Worm (Caenorhabditis elegans) whole organism, L2 larva: Measurements from ENCODE around the gene F58B4.7.

Source experiments
- C34F6.9 ChIP-seq: fragments of 150-350 bp; optimal IDR thresholded peaks from 2 replicates; lab custom pipeline; 2014; ENCODE audit warnings: missing biosample characterization, missing genetic modification characterization
- F13H6.1 ChIP-seq: sonication (generic microtip); optimal IDR thresholded peaks from 2 replicates; lab custom pipeline; 2016; ENCODE audit warnings: missing genetic modification characterization, missing compliant biosample characterization
- R02D3.7 ChIP-seq: fragments of 150-350 bp; optimal IDR thresholded peaks from 2 replicates; lab custom pipeline; 2014; ENCODE audit warnings: missing biosample characterization, missing genetic modification characterization
- ZK546.5 ChIP-seq: sonication (generic microtip); optimal IDR thresholded peaks from 2 replicates; lab custom pipeline; 2017; ENCODE audit warnings: missing biosample characterization, missing genetic modification characterization
- alr-1 ChIP-seq: fragments of 150-350 bp; optimal IDR thresholded peaks from 2 replicates; lab custom pipeline; 2014; ENCODE audit warnings: missing biosample characterization, missing genetic modification characterization
- aly-2 ChIP-seq: fragments of 150-350 bp; optimal IDR thresholded peaks from 2 replicates; lab custom pipeline; 2014; ENCODE audit warnings: missing biosample characterization, missing genetic modification characterization
- ama-1 ChIP-seq: fragments of 150-350 bp; optimal IDR thresholded peaks from 2 replicates; lab custom pipeline; 2018; ENCODE audit warnings: inconsistent platforms
- blmp-1 ChIP-seq: sonication (generic microtip); optimal IDR thresholded peaks from 2 replicates; lab custom pipeline; 2017; ENCODE audit warnings: missing genetic modification characterization, mild to moderate bottlenecking, missing compliant biosample characterization, antibody characterized with exemption, moderate library complexity; ENCODE audit not compliant: insufficient read depth
- ceh-16 ChIP-seq: fragments of 150-350 bp; optimal IDR thresholded peaks from 2 replicates; lab custom pipeline; 2014; ENCODE audit warnings: missing biosample characterization, missing genetic modification characterization
- ceh-82 ChIP-seq: fragments of 150-350 bp; optimal IDR thresholded peaks from 2 replicates; lab custom pipeline; 2014; ENCODE audit warnings: missing biosample characterization, missing genetic modification characterization
- crh-2 ChIP-seq: sonication (generic microtip); optimal IDR thresholded peaks from 2 replicates; lab custom pipeline; 2017; ENCODE audit warnings: missing biosample characterization, missing genetic modification characterization
- egl-27 ChIP-seq: sonication (generic microtip); optimal IDR thresholded peaks from 3 replicates; lab custom pipeline; 2017; ENCODE audit warnings: missing biosample characterization, missing genetic modification reagents, missing genetic modification characterization
- elt-3 ChIP-seq: sonication (generic microtip); optimal IDR thresholded peaks from 2 replicates; lab custom pipeline; 2017; ENCODE audit warnings: missing biosample characterization, missing genetic modification characterization
- fos-1 ChIP-seq: fragments of 150-350 bp; optimal IDR thresholded peaks from 2 replicates; lab custom pipeline; 2014; ENCODE audit warnings: missing biosample characterization, missing genetic modification characterization
- gmeb-1 ChIP-seq: fragments of 150-350 bp; optimal IDR thresholded peaks from 2 replicates; lab custom pipeline; 2014; ENCODE audit warnings: missing biosample characterization, missing genetic modification characterization
- lin-11 ChIP-seq: fragments of 150-350 bp; sonication (generic microtip); optimal IDR thresholded peaks from 2 replicates; lab custom pipeline; 2014; ENCODE audit warnings: missing biosample characterization, missing genetic modification characterization, inconsistent platforms, mixed read lengths
- lin-13 ChIP-seq: fragments of 150-350 bp; optimal IDR thresholded peaks from 2 replicates; lab custom pipeline; 2014; ENCODE audit warnings: missing biosample characterization, missing genetic modification reagents, missing genetic modification characterization
- lin-39 ChIP-seq: fragments of 150-350 bp; optimal IDR thresholded peaks from 2 replicates; lab custom pipeline; 2014; ENCODE audit warnings: missing biosample characterization, missing genetic modification reagents, missing genetic modification characterization
- lsy-2 ChIP-seq, 2 experiments: fragments of 150-350 bp in 1 of 2; sonication (generic microtip) in 1 of 2; optimal IDR thresholded peaks; 2 replicates each; lab custom pipeline; 2014 to 2017; ENCODE audit warnings: missing biosample characterization in 2 of 2, missing genetic modification characterization in 2 of 2
- mab-5 ChIP-seq: fragments of 150-350 bp; optimal IDR thresholded peaks from 2 replicates; lab custom pipeline; 2014; ENCODE audit warnings: missing biosample characterization, missing genetic modification characterization
- mbf-1 ChIP-seq: sonication (generic microtip); optimal IDR thresholded peaks from 2 replicates; lab custom pipeline; 2017; ENCODE audit warnings: missing biosample characterization, missing genetic modification characterization
- mdl-1 ChIP-seq, 2 experiments: fragments of 150-350 bp in 1 of 2; sonication (generic microtip) in 1 of 2; optimal IDR thresholded peaks; 2 replicates each; lab custom pipeline; 2017; ENCODE audit warnings: missing biosample characterization in 2 of 2, missing genetic modification characterization in 2 of 2
- nhr-11 ChIP-seq: fragments of 150-350 bp; optimal IDR thresholded peaks from 2 replicates; lab custom pipeline; 2014; ENCODE audit warnings: missing biosample characterization, missing genetic modification characterization
- nhr-129 ChIP-seq: fragments of 150-350 bp; optimal IDR thresholded peaks from 2 replicates; lab custom pipeline; 2014; ENCODE audit warnings: missing biosample characterization, missing genetic modification characterization
- nhr-21 ChIP-seq: fragments of 150-350 bp; optimal IDR thresholded peaks from 2 replicates; lab custom pipeline; 2014; ENCODE audit warnings: missing biosample characterization, missing genetic modification characterization
- nhr-23 ChIP-seq: fragments of 150-350 bp; optimal IDR thresholded peaks from 2 replicates; lab custom pipeline; 2014; ENCODE audit warnings: missing biosample characterization, missing genetic modification reagents, missing genetic modification characterization
- nhr-25 ChIP-seq: fragments of 150-350 bp; sonication (generic microtip); optimal IDR thresholded peaks from 3 replicates; lab custom pipeline; 2014; ENCODE audit warnings: missing biosample characterization, missing genetic modification characterization
- sem-4 ChIP-seq: fragments of 150-350 bp; optimal IDR thresholded peaks from 2 replicates; lab custom pipeline; 2014; ENCODE audit warnings: missing biosample characterization, missing genetic modification reagents, missing genetic modification characterization
- skn-1 ChIP-seq: sonication (generic microtip); optimal IDR thresholded peaks from 2 replicates; lab custom pipeline; 2017; ENCODE audit warnings: missing biosample characterization, missing genetic modification characterization
- sma-3 ChIP-seq: sonication (generic microtip); optimal IDR thresholded peaks from 2 replicates; lab custom pipeline; 2016; ENCODE audit warnings: missing genetic modification reagents, missing genetic modification characterization, missing compliant biosample characterization
- sma-9 ChIP-seq, 2 experiments: fragments of 150-350 bp in 1 of 2; sonication (generic microtip) in 1 of 2; optimal IDR thresholded peaks; 2 replicates each; lab custom pipeline; 2014 to 2016; ENCODE audit warnings: missing genetic modification characterization in 2 of 2, mild to moderate bottlenecking in 1 of 2, missing biosample characterization in 1 of 2, missing compliant biosample characterization in 1 of 2, missing genetic modification reagents in 1 of 2, moderate library complexity in 1 of 2
- unc-39 ChIP-seq: fragments of 150-350 bp; optimal IDR thresholded peaks from 2 replicates; lab custom pipeline; 2014; ENCODE audit warnings: missing biosample characterization, missing genetic modification characterization
- unc-62 ChIP-seq: fragments of 150-350 bp; optimal IDR thresholded peaks from 2 replicates; lab custom pipeline; 2014; ENCODE audit warnings: missing biosample characterization, missing genetic modification reagents, missing genetic modification characterization
- zag-1 ChIP-seq: fragments of 150-350 bp; optimal IDR thresholded peaks from 2 replicates; lab custom pipeline; 2014; ENCODE audit warnings: missing biosample characterization, missing genetic modification characterization
- ztf-1 ChIP-seq: fragments of 200-800 bp; sonication (Bioruptor generic); conservative IDR thresholded peaks from 2 replicates; pipeline ENCODE4 v1.3.6; 2022; ENCODE audit warnings: missing genetic modification characterization, missing compliant biosample characterization
- ztf-11 ChIP-seq: sonication (generic microtip); optimal IDR thresholded peaks from 2 replicates; lab custom pipeline; 2017; ENCODE audit warnings: missing biosample characterization, missing genetic modification characterization
- ztf-4 ChIP-seq: fragments of 150-350 bp; optimal IDR thresholded peaks from 2 replicates; lab custom pipeline; 2014; ENCODE audit warnings: missing biosample characterization, missing genetic modification characterization

The F58B4.7 gene

DNA sequence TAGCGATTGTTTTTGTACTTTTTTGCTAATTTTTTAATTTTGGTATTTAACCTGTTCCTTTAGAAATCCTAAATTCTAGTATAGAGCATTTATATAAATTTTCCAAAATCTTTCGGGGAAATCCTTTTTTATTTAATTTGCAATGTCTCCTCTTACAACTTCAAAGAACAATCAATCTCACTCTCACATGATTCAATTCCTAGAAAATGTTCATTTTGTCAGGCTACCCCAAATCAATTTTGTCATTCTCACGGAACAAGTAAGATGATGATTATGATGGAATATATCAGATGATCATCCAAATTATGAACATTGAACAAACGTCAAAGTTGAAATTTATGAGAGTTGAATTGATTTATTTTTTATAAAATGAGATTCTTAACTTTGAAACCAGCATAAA, 14.2 kb upstream of the F58B4.7 start:
- TF ChIP-seq nhr-25 (tag; lab: Kevin White, UChicago) (peak; percentile 1), lsy-2 (tag; optimal IDR thresholded peaks at IDR 0.05; lab: Kevin White, UChicago) (peak in 1 of 2 experiments; percentile 71), nhr-21 (tag; lab: Kevin White, UChicago) (peak; percentile 87), sma-3 (GFP tag; lab: Kevin White, UChicago) (no peak), nhr-11 (no peak), sem-4 (tag; lab: Kevin White, UChicago) (peak; percentile 63), gmeb-1 (peak; percentile 47), nhr-23 (no peak), skn-1 (tag; lab: Kevin White, UChicago) (peak; percentile 55), mab-5 (tag; lab: Kevin White, UChicago) (no peak), ceh-82 (tag; lab: Kevin White, UChicago) (no peak), fos-1 (tag; lab: Kevin White, UChicago) (peak; percentile 13), unc-62 (GFP tag; lab: Kevin White, UChicago) (no peak), ztf-4 (tag; lab: Kevin White, UChicago) (peak; percentile 61), crh-2 (peak; percentile 52), egl-27 (tag; lab: Kevin White, UChicago) (no peak), ztf-11 (no peak), ZK546.5 (tag; lab: Kevin White, UChicago) (no peak), C34F6.9 (peak; percentile 69), ama-1 (lab: Kevin White, UChicago) (no peak), sma-9 (GFP tag; optimal IDR thresholded peaks at IDR 0.05; lab: Kevin White, UChicago) (peak; percentile 84), sma-9 (tag; optimal IDR thresholded peaks at IDR 0.05; lab: Kevin White, UChicago) (no peak), aly-2 (tag; lab: Kevin White, UChicago) (no peak), zag-1 (tag; lab: Kevin White, UChicago) (no peak), elt-3 (no peak), lin-13 (GFP tag; lab: Kevin White, UChicago) (no peak), nhr-129 (peak; percentile 94)
- TF ChIP-seq, all 48 proteins: peak for 12

DNA sequence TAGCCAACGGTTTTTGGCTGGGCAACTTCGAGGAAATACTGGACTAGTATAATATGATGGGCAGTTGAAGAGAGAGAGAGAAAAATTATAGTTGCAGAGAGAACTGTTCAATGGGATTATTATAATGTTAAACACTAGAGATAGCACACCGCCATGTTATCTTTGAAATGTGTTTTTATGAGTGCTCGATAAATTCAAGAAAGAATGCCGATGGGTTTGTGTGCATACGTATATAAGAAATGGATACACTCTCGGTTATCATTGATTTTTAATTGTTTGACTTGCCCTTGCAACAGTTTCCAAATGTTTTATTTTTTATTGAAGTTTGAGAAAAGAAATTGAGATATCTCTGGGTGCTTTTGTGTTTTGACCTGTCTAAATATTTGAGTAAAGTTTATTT, 13.6 kb upstream of the F58B4.7 start, which contains the start of gene F17C11.12:
Gene F17C11.12 (minus strand): TSS at position 240 of the 400 bp plus-strand sequence.
- TF ChIP-seq lin-39 (tag; lab: Kevin White, UChicago), result no peak
- TF ChIP-seq unc-62 (GFP tag; lab: Kevin White, UChicago), result no peak
- peak; percentile 73 for TF ChIP-seq fos-1 (tag; lab: Kevin White, UChicago)
- no peak for TF ChIP-seq ztf-1
- no peak for TF ChIP-seq ama-1 (lab: Kevin White, UChicago)
- TF ChIP-seq ztf-11, result no peak
- TF ChIP-seq lin-11, result no peak
- TF ChIP-seq crh-2, result peak; percentile 40
- no peak for TF ChIP-seq nhr-129
- no peak for TF ChIP-seq mab-5 (tag; lab: Kevin White, UChicago)
- no peak for TF ChIP-seq mbf-1 (tag; lab: Kevin White, UChicago)
- no peak for TF ChIP-seq lin-13 (GFP tag; lab: Kevin White, UChicago)
- TF ChIP-seq unc-39, result no peak
- TF ChIP-seq zag-1 (tag; lab: Kevin White, UChicago), result no peak
- TF ChIP-seq ceh-82 (tag; lab: Kevin White, UChicago), result no peak
- TF ChIP-seq ceh-16 (tag; lab: Kevin White, UChicago), result no peak
- no peak for TF ChIP-seq sem-4 (tag; lab: Kevin White, UChicago)
- no peak for TF ChIP-seq blmp-1 (tag; lab: Kevin White, UChicago)
- TF ChIP-seq sma-9 (GFP tag; optimal IDR thresholded peaks at IDR 0.05; lab: Kevin White, UChicago), result peak; percentile 71
- no peak for TF ChIP-seq sma-9 (tag; optimal IDR thresholded peaks at IDR 0.05; lab: Kevin White, UChicago)
- peak; percentile 13 for TF ChIP-seq F13H6.1 (tag; lab: Kevin White, UChicago)
- no peak for TF ChIP-seq nhr-23
- no peak for TF ChIP-seq nhr-11
- TF ChIP-seq sma-3 (GFP tag; lab: Kevin White, UChicago), result no peak
- TF ChIP-seq, all 48 proteins: peak for 4

DNA sequence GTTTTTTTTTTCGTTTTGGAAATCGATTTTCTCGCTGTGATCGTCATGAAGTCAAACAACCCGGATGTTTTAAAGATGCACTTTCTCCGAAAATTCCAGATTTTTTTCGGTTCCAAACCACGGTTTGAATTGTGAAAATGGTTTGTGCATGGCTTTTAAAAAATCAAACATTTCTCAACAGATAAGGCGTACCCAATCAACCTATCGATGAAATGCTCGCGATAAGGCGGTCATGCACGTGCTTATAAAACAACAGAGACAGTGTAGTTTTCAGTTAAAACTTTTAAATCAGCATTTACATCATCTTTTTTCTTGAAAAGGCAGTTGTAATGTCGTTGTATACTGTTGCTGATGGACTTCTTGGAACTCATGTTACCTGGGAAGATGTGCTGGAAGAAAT, 9.3 kb upstream of the F58B4.7 start, which contains the start of gene F58B4.5:
Gene F58B4.5 (plus strand): TSS at position 283 of the 400 bp plus-strand sequence.
- TF ChIP-seq nhr-23 (no peak), fos-1 (tag; lab: Kevin White, UChicago) (peak; percentile 43), R02D3.7 (tag; lab: Kevin White, UChicago) (no peak), alr-1 (tag; lab: Kevin White, UChicago) (no peak), crh-2 (peak; percentile 54), sma-9 (GFP tag; optimal IDR thresholded peaks at IDR 0.05; lab: Kevin White, UChicago) (peak; percentile 71), sma-9 (tag; optimal IDR thresholded peaks at IDR 0.05; lab: Kevin White, UChicago) (no peak), mdl-1 (tag; optimal IDR thresholded peaks at IDR 0.05; lab: Kevin White, UChicago) (no peak), F13H6.1 (tag; lab: Kevin White, UChicago) (no peak), mbf-1 (tag; lab: Kevin White, UChicago) (no peak), mab-5 (tag; lab: Kevin White, UChicago) (no peak), unc-39 (no peak)
- TF ChIP-seq, all 48 proteins: peak for 3
